Fruit fly (Drosophila melanogaster) whole organism, embryonic: ENCODE data around the gene CG43851.

Experiments
- ATbp ChIP-seq: fragments of 200-800 bp; sonication (Bioruptor generic); optimal IDR thresholded peaks from 2 replicates; lab custom pipeline; 2017; ENCODE audit warnings: missing biosample characterization, mild to moderate bottlenecking, missing genetic modification characterization, missing genetic modification reagents
- CG11504 ChIP-seq: fragments of 200-800 bp; sonication (Bioruptor generic); optimal IDR thresholded peaks from 3 replicates; lab custom pipeline; 2019; ENCODE audit warnings: missing biosample characterization, mild to moderate bottlenecking, missing genetic modification characterization, moderate library complexity
- CG12391 ChIP-seq: fragments of 200-800 bp; sonication (Bioruptor generic); optimal IDR thresholded peaks from 3 replicates; lab custom pipeline; 2018; ENCODE audit warnings: missing biosample characterization, mild to moderate bottlenecking, missing genetic modification characterization, moderate library complexity
- CG13424 ChIP-seq: fragments of 200-800 bp; sonication (Bioruptor generic); optimal IDR thresholded peaks from 2 replicates; lab custom pipeline; 2019; ENCODE audit warnings: missing biosample characterization, mild to moderate bottlenecking, missing genetic modification characterization, moderate library complexity
- CG15269 ChIP-seq: fragments of 200-800 bp; sonication (Bioruptor generic); optimal IDR thresholded peaks from 2 replicates; lab custom pipeline; 2018; ENCODE audit warnings: missing biosample characterization, mild to moderate bottlenecking, missing genetic modification characterization, moderate library complexity
- CG15601 ChIP-seq: fragments of 200-800 bp; sonication (Bioruptor generic); optimal IDR thresholded peaks from 3 replicates; lab custom pipeline; 2019; ENCODE audit warnings: missing biosample characterization, mild to moderate bottlenecking, missing genetic modification characterization, moderate library complexity
- CG1602 ChIP-seq: fragments of 200-800 bp; sonication (Bioruptor generic); optimal IDR thresholded peaks from 3 replicates; lab custom pipeline; 2016; ENCODE audit warnings: missing biosample characterization, missing genetic modification characterization
- CG17385 ChIP-seq: fragments of 200-800 bp; sonication (Bioruptor generic); optimal IDR thresholded peaks from 3 replicates; lab custom pipeline; 2018; ENCODE audit warnings: missing biosample characterization, mild to moderate bottlenecking, missing genetic modification characterization
- CG2129 ChIP-seq: fragments of 200-800 bp; sonication (Bioruptor generic); IDR thresholded peaks from 2 replicates; pipeline ENCODE4 v1.3.6; 2022; ENCODE audit warnings: missing biosample characterization, missing genetic modification characterization; ENCODE audit not compliant: partially characterized antibody
- CG30431 ChIP-seq: fragments of 200-800 bp; sonication (Bioruptor generic); optimal IDR thresholded peaks from 2 replicates; lab custom pipeline; 2017; ENCODE audit warnings: missing biosample characterization, missing genetic modification characterization
- CG32532 ChIP-seq: fragments of 200-800 bp; sonication (Bioruptor generic); IDR thresholded peaks from 2 replicates; pipeline ENCODE4 v1.3.6; 2022; ENCODE audit warnings: missing biosample characterization, missing genetic modification characterization
- CG5180 ChIP-seq: fragments of 200-800 bp; sonication (Bioruptor generic); optimal IDR thresholded peaks from 3 replicates; lab custom pipeline; 2017; ENCODE audit warnings: missing biosample characterization, missing genetic modification characterization, mild to moderate bottlenecking, moderate library complexity, missing genetic modification reagents
- CG5245 ChIP-seq: fragments of 200-800 bp; sonication (Bioruptor generic); optimal IDR thresholded peaks from 3 replicates; lab custom pipeline; 2016; ENCODE audit warnings: missing biosample characterization, missing genetic modification characterization
- CG7556 ChIP-seq: fragments of 200-800 bp; sonication (Bioruptor generic); optimal IDR thresholded peaks from 2 replicates; lab custom pipeline; 2017; ENCODE audit warnings: missing biosample characterization, mild to moderate bottlenecking, missing genetic modification characterization
- CG8359 ChIP-seq: fragments of 200-800 bp; sonication (Bioruptor generic); optimal IDR thresholded peaks from 2 replicates; lab custom pipeline; 2017; ENCODE audit warnings: missing biosample characterization, mild to moderate bottlenecking, missing genetic modification characterization, borderline replicate concordance
- CG8924 ChIP-seq: fragments of 200-800 bp; optimal IDR thresholded peaks from 3 replicates; lab custom pipeline; 2019; ENCODE audit warnings: missing biosample characterization, mild to moderate bottlenecking, missing genetic modification characterization, moderate library complexity
- CoRest ChIP-seq: fragments of 200-800 bp; sonication (Bioruptor generic); optimal IDR thresholded peaks from 3 replicates; lab custom pipeline; 2018; ENCODE audit warnings: missing biosample characterization, mild to moderate bottlenecking, missing genetic modification characterization, moderate library complexity
- D19A ChIP-seq: fragments of 200-800 bp; optimal IDR thresholded peaks from 3 replicates; lab custom pipeline; 2019; ENCODE audit warnings: missing biosample characterization, mild to moderate bottlenecking, missing genetic modification characterization, moderate library complexity
- ERR ChIP-seq: fragments of 200-800 bp; sonication (Bioruptor generic); optimal IDR thresholded peaks from 2 replicates; lab custom pipeline; 2016; ENCODE audit warnings: missing biosample characterization, missing genetic modification characterization
- Ets65A ChIP-seq: fragments of 200-800 bp; sonication (Bioruptor generic); peaks from one replicate; lab custom pipeline; 2016; ENCODE audit warnings: missing biosample characterization, missing genetic modification characterization
- Hey ChIP-seq: fragments of 200-800 bp; sonication (Bioruptor generic); optimal IDR thresholded peaks from 3 replicates; lab custom pipeline; 2018; ENCODE audit warnings: missing biosample characterization, mild to moderate bottlenecking, missing genetic modification characterization
- Hr39 ChIP-seq: fragments of >200 bp; optimal IDR thresholded peaks from 2 replicates; lab custom pipeline; 2017
- Hr51 ChIP-seq, 2 experiments: fragments of 200-800 bp; sonication (Bioruptor generic); optimal IDR thresholded peaks; 2 replicates in 1 of 2; 3 replicates in 1 of 2; lab custom pipeline; 2016 to 2018; ENCODE audit warnings: missing biosample characterization in 2 of 2, missing genetic modification characterization in 2 of 2, mild to moderate bottlenecking in 1 of 2, moderate library complexity in 1 of 2
- Oli ChIP-seq: fragments of 200-800 bp; sonication (Bioruptor generic); optimal IDR thresholded peaks from 2 replicates; lab custom pipeline; 2018; ENCODE audit warnings: missing biosample characterization, mild to moderate bottlenecking, missing genetic modification characterization, moderate library complexity
- Sox102F ChIP-seq: fragments of 200-800 bp; sonication (Bioruptor generic); optimal IDR thresholded peaks from 2 replicates; lab custom pipeline; 2018; ENCODE audit warnings: missing biosample characterization, mild to moderate bottlenecking, missing genetic modification characterization, moderate library complexity
- Ssrp ChIP-seq: fragments of 200-800 bp; sonication (Bioruptor generic); optimal IDR thresholded peaks from 2 replicates; lab custom pipeline; 2018; ENCODE audit warnings: missing biosample characterization, mild to moderate bottlenecking, missing genetic modification characterization, moderate library complexity
- abd-A ChIP-seq: fragments of 200-800 bp; sonication (Bioruptor generic); optimal IDR thresholded peaks from 3 replicates; lab custom pipeline; 2019; ENCODE audit warnings: missing biosample characterization, mild to moderate bottlenecking, missing genetic modification characterization, moderate library complexity
- bsh ChIP-seq, 2 experiments: fragments of 200-800 bp; sonication (Bioruptor generic); optimal IDR thresholded peaks; 2 replicates each; lab custom pipeline; 2017 to 2018; ENCODE audit warnings: mild to moderate bottlenecking in 2 of 2, missing biosample characterization in 2 of 2, missing genetic modification characterization in 2 of 2, moderate library complexity in 1 of 2
- gem ChIP-seq: fragments of 200-800 bp; sonication (Bioruptor generic); optimal IDR thresholded peaks from 2 replicates; lab custom pipeline; 2019; ENCODE audit warnings: missing biosample characterization, mild to moderate bottlenecking, missing genetic modification characterization, moderate library complexity
- gro ChIP-seq: fragments of 200-800 bp; sonication (Bioruptor generic); optimal IDR thresholded peaks from 2 replicates; lab custom pipeline; 2016; ENCODE audit warnings: missing biosample characterization, missing genetic modification characterization
- gsb-n ChIP-seq: fragments of 200-800 bp; sonication (Bioruptor generic); optimal IDR thresholded peaks from 3 replicates; lab custom pipeline; 2018; ENCODE audit warnings: missing biosample characterization, mild to moderate bottlenecking, missing genetic modification characterization
- hkb ChIP-seq, 2 experiments: fragments of 200-800 bp in 1 of 2; fragments of >200 bp in 1 of 2; sonication (Bioruptor generic) in 1 of 2; IDR thresholded peaks in 1 of 2; optimal IDR thresholded peaks in 1 of 2; 2 replicates each; pipeline versions ENCODE4 v1.3.6 to Lab custom; 2017 to 2022; ENCODE audit warnings: missing biosample characterization in 1 of 2, missing genetic modification characterization in 1 of 2
- inv ChIP-seq: fragments of 200-800 bp; sonication (Bioruptor generic); IDR thresholded peaks from 2 replicates; pipeline ENCODE4 v1.3.6; 2022; ENCODE audit warnings: missing biosample characterization, missing genetic modification characterization; ENCODE audit not compliant: partially characterized antibody
- lola ChIP-seq, 3 experiments: fragments of >200 bp in 2 of 3; fragments of 200-800 bp in 1 of 3; sonication (Bioruptor generic) in 1 of 3; optimal IDR thresholded peaks; 2 replicates each; lab custom pipeline; 2017 to 2019; ENCODE audit warnings: missing biosample characterization in 3 of 3, missing genetic modification characterization in 3 of 3, mild to moderate bottlenecking in 1 of 3, moderate library complexity in 1 of 3
- nerfin-1 ChIP-seq: fragments of 200-800 bp; sonication (Bioruptor generic); optimal IDR thresholded peaks from 3 replicates; lab custom pipeline; 2019; ENCODE audit warnings: missing biosample characterization, mild to moderate bottlenecking, missing genetic modification characterization, moderate library complexity
- nerfin-2 ChIP-seq: fragments of 200-800 bp; sonication (Bioruptor generic); IDR thresholded peaks from 2 replicates; pipeline ENCODE4 v1.3.6; 2022; ENCODE audit warnings: missing biosample characterization, missing genetic modification characterization; ENCODE audit not compliant: partially characterized antibody
- nmo ChIP-seq: fragments of 200-800 bp; sonication (Bioruptor generic); optimal IDR thresholded peaks from 2 replicates; lab custom pipeline; 2018; ENCODE audit warnings: missing biosample characterization, mild to moderate bottlenecking, missing genetic modification characterization, moderate library complexity
- onecut ChIP-seq: fragments of 200-800 bp; sonication (Bioruptor generic); IDR thresholded peaks from 2 replicates; pipeline ENCODE4 v1.3.6; 2022; ENCODE audit warnings: missing biosample characterization, missing genetic modification characterization
- otp ChIP-seq: fragments of 200-800 bp; sonication (Bioruptor generic); IDR thresholded peaks from 3 replicates; pipeline ENCODE4, ENCODE4 v1.3.6; 2022; ENCODE audit warnings: missing biosample characterization, missing genetic modification characterization
- rib ChIP-seq: fragments of 200-800 bp; sonication (Bioruptor generic); IDR thresholded peaks from 2 replicates; pipeline ENCODE4 v1.3.6; 2022; ENCODE audit warnings: missing biosample characterization, missing genetic modification characterization
- row ChIP-seq: fragments of 200-800 bp; sonication (Bioruptor generic); IDR thresholded peaks from 3 replicates; pipeline ENCODE4 v1.3.6; 2022; ENCODE audit warnings: missing biosample characterization, missing genetic modification characterization
- run ChIP-seq: fragments of 200-800 bp; sonication (Bioruptor generic); optimal IDR thresholded peaks from 3 replicates; lab custom pipeline; 2018; ENCODE audit warnings: missing biosample characterization, mild to moderate bottlenecking, missing genetic modification characterization
- unpg ChIP-seq: fragments of 200-800 bp; sonication (Bioruptor generic); optimal IDR thresholded peaks from 3 replicates; lab custom pipeline; 2018; ENCODE audit warnings: missing biosample characterization, mild to moderate bottlenecking, missing genetic modification characterization, moderate library complexity
- wek ChIP-seq: fragments of 200-800 bp; sonication (Bioruptor generic); optimal IDR thresholded peaks from 3 replicates; lab custom pipeline; 2018; ENCODE audit warnings: missing biosample characterization, mild to moderate bottlenecking, missing genetic modification characterization, moderate library complexity

The CG43851 gene

dm6 chr2L:2627507-2627906, 20.2 kb upstream of the CG43851 start:
- peak; percentile 17 for TF ChIP-seq Hr39
- no peak for TF ChIP-seq hkb (optimal IDR thresholded peaks at IDR 0.05; lab: Kevin White, UChicago)
- TF ChIP-seq hkb (GFP tag; IDR thresholded peaks at IDR 0.05; lab: Robert Waterston, UW) = no peak
- no peak for TF ChIP-seq otp (GFP tag; lab: Robert Waterston, UW)

DNA sequence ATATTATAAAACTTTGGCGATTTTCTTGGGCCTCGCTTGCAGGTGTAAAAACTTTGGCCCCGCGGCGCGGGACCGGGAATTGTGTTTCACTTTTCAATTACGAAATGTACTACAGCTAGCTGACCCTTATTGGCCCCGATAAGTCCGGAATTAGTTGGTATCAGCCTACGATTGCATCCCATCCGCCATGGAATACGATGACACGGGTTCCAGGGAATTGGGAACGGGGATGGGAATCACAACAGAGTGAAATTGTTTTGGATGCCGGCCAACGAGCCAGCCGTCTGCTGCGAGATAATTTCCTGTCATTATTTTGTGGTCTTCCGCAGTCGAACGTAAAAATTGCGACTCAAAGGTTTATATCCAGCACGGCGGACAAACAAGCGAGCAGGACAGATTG, 18.9 kb upstream of the CG43851 start:
- TF ChIP-seq onecut (GFP tag; lab: Robert Waterston, UW) = no peak
- TF ChIP-seq Ets65A (GFP tag; lab: Kevin White, UChicago) = peak; percentile 92

- TF ChIP-seq Hr51 (GFP tag; optimal IDR thresholded peaks at IDR 0.05; lab: Kevin White, UChicago) (peak in 1 of 2 experiments; percentile 29), CG17385 (GFP tag; lab: Kevin White, UChicago) (peak; percentile 12), CoRest (peak; percentile 38), nerfin-2 (GFP tag; lab: Robert Waterston, UW) (no peak), CG2129 (GFP tag; lab: Robert Waterston, UW) (no peak), CG5180 (no peak), nmo (GFP tag; lab: Kevin White, UChicago) (peak; percentile 18), ERR (GFP tag; lab: Kevin White, UChicago) (no peak), bsh (GFP tag; optimal IDR thresholded peaks at IDR 0.05; lab: Kevin White, UChicago) (peak in 1 of 2 experiments; percentile 58), CG15269 (tag; lab: Kevin White, UChicago) (peak; percentile 1), CG30431 (GFP tag; lab: Kevin White, UChicago) (no peak), CG8924 (tag; lab: Kevin White, UChicago) (peak; percentile 50), Sox102F (GFP tag; lab: Kevin White, UChicago) (peak; percentile 50), row (GFP tag; lab: Robert Waterston, UW) (0 out of 3 replicates have a peak, but pooled peaks have one; percentile 33), Ssrp (peak; percentile 31), unpg (peak; percentile 16), gem (tag; lab: Kevin White, UChicago) (peak; percentile 72), gsb-n (tag; lab: Kevin White, UChicago) (no peak), CG32532 (GFP tag; lab: Robert Waterston, UW) (0 out of 2 replicates have a peak, but pooled peaks have one; percentile 17), inv (no peak), D19A (peak; percentile 89), Hey (tag; lab: Kevin White, UChicago) (peak; percentile 21), CG12391 (tag; lab: Kevin White, UChicago) (peak; percentile 45), run (peak; percentile 3), CG8359 (no peak), nerfin-1 (tag; lab: Kevin White, UChicago) (peak; percentile 60), gro (no peak), abd-A (peak; percentile 64), CG13424 (tag; lab: Kevin White, UChicago) (peak; percentile 30), lola (GFP tag; optimal IDR thresholded peaks at IDR 0.05; lab: Kevin White, UChicago) (no peak), CG11504 (tag; lab: Kevin White, UChicago) (peak; percentile 58), Oli (tag; lab: Kevin White, UChicago) (peak; percentile 36), CG7556 (GFP tag; lab: Kevin White, UChicago) (peak; percentile 42), rib (GFP tag; lab: Robert Waterston, UW) (no peak), CG5245 (GFP tag; lab: Kevin White, UChicago) (no peak), ATbp (GFP tag; lab: Kevin White, UChicago) (peak; percentile 13), CG1602 (GFP tag; lab: Kevin White, UChicago) (no peak), CG15601 (peak; percentile 44), wek (no peak)
These were observed 11.2 kb upstream of the CG43851 start for dm6 chr2L:2636326-2637001.
